Fruit fly (Drosophila melanogaster) whole organism: Measurements from ENCODE around the gene CG9518.

Source experiments
- CG8478 ChIP-seq: fragments of >200 bp; optimal IDR thresholded peaks from 2 replicates; lab custom pipeline; 2018; ENCODE audit warnings: inconsistent platforms
- Dll ChIP-seq: fragments of >200 bp; optimal IDR thresholded peaks from 2 replicates; lab custom pipeline; 2017
- psq ChIP-seq: fragments of >200 bp; optimal IDR thresholded peaks from 2 replicates; lab custom pipeline; 2017
- usp ChIP-seq: fragments of >200 bp; optimal IDR thresholded peaks from 2 replicates; lab custom pipeline; 2017; ENCODE audit warnings: missing biosample characterization, missing genetic modification characterization, mixed read lengths

DNA sequence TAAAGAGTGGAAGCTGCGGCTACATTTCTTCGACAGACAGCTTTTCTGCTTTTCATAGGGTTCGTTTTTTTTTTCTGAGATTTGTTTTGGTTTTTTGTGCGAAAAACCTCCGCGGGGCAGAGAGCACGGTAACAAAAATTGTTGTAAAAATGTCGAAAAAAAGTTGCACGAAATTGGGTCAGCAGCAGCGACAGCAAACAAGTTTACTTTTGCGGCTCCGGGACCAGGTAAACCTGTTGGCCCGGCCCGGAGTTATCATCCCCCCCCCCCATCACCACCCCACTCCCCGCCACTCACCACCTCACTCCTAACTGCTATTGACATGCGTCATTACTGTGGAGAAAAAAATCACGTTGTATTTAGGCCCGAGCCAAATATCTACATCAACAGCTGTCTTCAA is 2.6 kb downstream of the CG9518 start:
- TF ChIP-seq usp (GFP tag; lab: Kevin White, UChicago) (no peak), CG8478 (lab: Kevin White, UChicago) (no peak), psq (lab: Kevin White, UChicago) (no peak), Dll (lab: Kevin White, UChicago) (no peak)
